Fruit fly (Drosophila melanogaster) whole organism, embryonic: ENCODE measurements around the gene CG42271.

Experiments
- Adf1 ChIP-seq: fragments of 200-800 bp; sonication (Bioruptor generic); IDR thresholded peaks from 2 replicates; pipeline ENCODE4 v1.3.6; 2022; ENCODE audit warnings: missing biosample characterization, missing genetic modification characterization
- Aef1 ChIP-seq: fragments of 200-800 bp; sonication (Bioruptor generic); IDR thresholded peaks from 3 replicates; pipeline ENCODE4 v1.3.6; 2022; ENCODE audit warnings: missing biosample characterization, missing genetic modification characterization
- CG11085 ChIP-seq: fragments of 200-800 bp; sonication (Bioruptor generic); IDR thresholded peaks from 2 replicates; pipeline ENCODE4 v1.3.6; 2022; ENCODE audit warnings: missing biosample characterization, missing genetic modification characterization
- CG11456 ChIP-seq: fragments of 200-800 bp; sonication (Bioruptor generic); IDR thresholded peaks from 3 replicates; pipeline ENCODE4 v1.3.6; 2022; ENCODE audit warnings: missing biosample characterization, missing genetic modification characterization
- CG12219 ChIP-seq: fragments of 200-800 bp; sonication (Bioruptor generic); optimal IDR thresholded peaks from 3 replicates; lab custom pipeline; 2018; ENCODE audit warnings: missing biosample characterization, mild to moderate bottlenecking, missing genetic modification characterization
- CG16815 ChIP-seq: fragments of 200-800 bp; sonication (Bioruptor generic); optimal IDR thresholded peaks from 3 replicates; lab custom pipeline; 2017; ENCODE audit warnings: missing biosample characterization, mild to moderate bottlenecking, missing genetic modification characterization
- CG17829 ChIP-seq: fragments of 200-800 bp; optimal IDR thresholded peaks from 2 replicates; lab custom pipeline; 2019; ENCODE audit warnings: missing biosample characterization, mild to moderate bottlenecking, missing genetic modification characterization, moderate library complexity
- CG18262 ChIP-seq: fragments of 200-800 bp; optimal IDR thresholded peaks from 3 replicates; lab custom pipeline; 2019; ENCODE audit warnings: missing biosample characterization, mild to moderate bottlenecking, missing genetic modification characterization, moderate library complexity
- CG2116 ChIP-seq: fragments of 200-800 bp; sonication (Bioruptor generic); optimal IDR thresholded peaks from 3 replicates; lab custom pipeline; 2018; ENCODE audit warnings: missing biosample characterization, mild to moderate bottlenecking, missing genetic modification characterization
- CG3995 ChIP-seq: fragments of 200-800 bp; sonication (Bioruptor generic); optimal IDR thresholded peaks from 3 replicates; lab custom pipeline; 2016; ENCODE audit warnings: missing biosample characterization, missing genetic modification characterization
- CG6683 ChIP-seq: fragments of 200-800 bp; sonication (Bioruptor generic); optimal IDR thresholded peaks from 2 replicates; lab custom pipeline; 2017; ENCODE audit warnings: missing biosample characterization, mild to moderate bottlenecking, missing genetic modification characterization, missing genetic modification reagents
- CG6765 ChIP-seq: fragments of 200-800 bp; sonication (Bioruptor generic); optimal IDR thresholded peaks from 3 replicates; lab custom pipeline; 2017; ENCODE audit warnings: missing biosample characterization, mild to moderate bottlenecking, missing genetic modification characterization
- CG6791 ChIP-seq: fragments of 200-800 bp; sonication (Bioruptor generic); IDR thresholded peaks from 3 replicates; pipeline ENCODE4 v1.3.6; 2022; ENCODE audit warnings: missing biosample characterization, missing genetic modification characterization; ENCODE audit not compliant: partially characterized antibody
- CG7357 ChIP-seq: fragments of 200-800 bp; sonication (Bioruptor generic); IDR thresholded peaks from 3 replicates; pipeline ENCODE4 v1.3.6; 2022; ENCODE audit warnings: missing biosample characterization, missing genetic modification characterization
- CG7372 ChIP-seq: fragments of 200-800 bp; sonication (Bioruptor generic); IDR thresholded peaks from 2 replicates; pipeline ENCODE4 v1.3.6; 2022; ENCODE audit warnings: missing biosample characterization, missing genetic modification characterization
- CG9437 ChIP-seq: fragments of 200-800 bp; sonication (Bioruptor generic); optimal IDR thresholded peaks from 2 replicates; lab custom pipeline; 2018; ENCODE audit warnings: missing biosample characterization, mild to moderate bottlenecking, missing genetic modification characterization
- Dip3 ChIP-seq: fragments of 200-800 bp; sonication (Bioruptor generic); optimal IDR thresholded peaks from 3 replicates; lab custom pipeline; 2016; ENCODE audit warnings: missing biosample characterization, missing genetic modification characterization
- Ets97D ChIP-seq: fragments of 200-800 bp; sonication (Bioruptor generic); optimal IDR thresholded peaks from 3 replicates; lab custom pipeline; 2016; ENCODE audit warnings: missing biosample characterization, missing genetic modification characterization
- HmgZ ChIP-seq: fragments of 200-800 bp; sonication (Bioruptor generic); optimal IDR thresholded peaks from 2 replicates; lab custom pipeline; 2018; ENCODE audit warnings: missing biosample characterization, mild to moderate bottlenecking, missing genetic modification characterization
- Hmx ChIP-seq: fragments of 200-800 bp; sonication (Bioruptor generic); optimal IDR thresholded peaks from 2 replicates; lab custom pipeline; 2016; ENCODE audit warnings: missing biosample characterization, missing genetic modification characterization
- Hr3 ChIP-seq: fragments of 200-800 bp; sonication (Bioruptor generic); optimal IDR thresholded peaks from 3 replicates; lab custom pipeline; 2016; ENCODE audit warnings: missing biosample characterization, missing genetic modification characterization
- Hr39 ChIP-seq: fragments of >200 bp; optimal IDR thresholded peaks from 2 replicates; lab custom pipeline; 2017
- MTF-1 ChIP-seq: fragments of 200-800 bp; sonication (Bioruptor generic); optimal IDR thresholded peaks from 2 replicates; lab custom pipeline; 2018; ENCODE audit warnings: missing biosample characterization, mild to moderate bottlenecking, missing genetic modification characterization, borderline replicate concordance
- Mes4 ChIP-seq: fragments of 200-800 bp; sonication (Bioruptor generic); optimal IDR thresholded peaks from 2 replicates; lab custom pipeline; 2016; ENCODE audit warnings: missing biosample characterization, missing genetic modification characterization
- Mrtf ChIP-seq: fragments of 200-800 bp; sonication (Bioruptor generic); IDR thresholded peaks from 3 replicates; pipeline ENCODE4 v1.3.6; 2022; ENCODE audit warnings: missing biosample characterization, missing genetic modification characterization
- Nf-YB ChIP-seq: fragments of 200-800 bp; sonication (Bioruptor generic); optimal IDR thresholded peaks from 3 replicates; lab custom pipeline; 2019; ENCODE audit warnings: missing biosample characterization, mild to moderate bottlenecking, missing genetic modification characterization, moderate library complexity
- Sry-δ ChIP-seq: fragments of 200-800 bp; sonication (Bioruptor generic); optimal IDR thresholded peaks from 2 replicates; lab custom pipeline; 2016; ENCODE audit warnings: missing biosample characterization, missing genetic modification characterization
- Taf1 ChIP-seq: fragments of 200-800 bp; sonication (Bioruptor generic); IDR thresholded peaks from 2 replicates; pipeline ENCODE4 v1.3.6; 2022; ENCODE audit warnings: missing biosample characterization, missing genetic modification characterization
- abd-A ChIP-seq: fragments of 200-800 bp; sonication (Bioruptor generic); optimal IDR thresholded peaks from 3 replicates; lab custom pipeline; 2019; ENCODE audit warnings: missing biosample characterization, mild to moderate bottlenecking, missing genetic modification characterization, moderate library complexity
- aop ChIP-seq: fragments of 200-800 bp; sonication (Bioruptor generic); IDR thresholded peaks from 2 replicates; pipeline ENCODE4 v1.3.6; 2022; ENCODE audit warnings: missing biosample characterization, missing genetic modification characterization
- caup ChIP-seq: fragments of 200-800 bp; sonication (Bioruptor generic); optimal IDR thresholded peaks from 3 replicates; lab custom pipeline; 2017; ENCODE audit warnings: missing biosample characterization, mild to moderate bottlenecking, missing genetic modification characterization, moderate library complexity; ENCODE audit not compliant: severe bottlenecking
- chif ChIP-seq, 2 experiments: fragments of 200-800 bp; sonication (Bioruptor generic); optimal IDR thresholded peaks; 3 replicates each; lab custom pipeline; 2016; ENCODE audit warnings: missing biosample characterization in 2 of 2, missing genetic modification characterization in 2 of 2
- crol ChIP-seq: fragments of 200-800 bp; sonication (Bioruptor generic); IDR thresholded peaks from 2 replicates; pipeline ENCODE4 v1.3.6; 2022; ENCODE audit warnings: missing biosample characterization, missing genetic modification characterization
- dimm ChIP-seq: fragments of 200-800 bp; sonication (Bioruptor generic); IDR thresholded peaks from 2 replicates; pipeline ENCODE4 v1.3.6; 2022; ENCODE audit warnings: missing biosample characterization, missing genetic modification characterization
- ems ChIP-seq: fragments of 200-800 bp; sonication (Bioruptor generic); optimal IDR thresholded peaks from 3 replicates; lab custom pipeline; 2016; ENCODE audit warnings: missing biosample characterization, missing genetic modification characterization
- en ChIP-seq: fragments of 200-800 bp; sonication (Bioruptor generic); optimal IDR thresholded peaks from 2 replicates; lab custom pipeline; 2016; ENCODE audit warnings: missing biosample characterization, missing genetic modification characterization
- fd3F ChIP-seq: fragments of 200-800 bp; sonication (Bioruptor generic); optimal IDR thresholded peaks from 2 replicates; lab custom pipeline; 2018; ENCODE audit warnings: missing biosample characterization, mild to moderate bottlenecking, missing genetic modification characterization, moderate library complexity
- gcm2 ChIP-seq: fragments of 200-800 bp; sonication (Bioruptor generic); optimal IDR thresholded peaks from 2 replicates; lab custom pipeline; 2016; ENCODE audit warnings: missing biosample characterization, missing genetic modification characterization
- gem ChIP-seq: fragments of 200-800 bp; sonication (Bioruptor generic); optimal IDR thresholded peaks from 2 replicates; lab custom pipeline; 2019; ENCODE audit warnings: missing biosample characterization, mild to moderate bottlenecking, missing genetic modification characterization, moderate library complexity
- her ChIP-seq: fragments of 200-800 bp; sonication (Bioruptor generic); optimal IDR thresholded peaks from 2 replicates; lab custom pipeline; 2016; ENCODE audit warnings: missing biosample characterization, missing genetic modification characterization
- kni ChIP-seq: fragments of 200-800 bp; sonication (Bioruptor generic); optimal IDR thresholded peaks from 3 replicates; lab custom pipeline; 2017; ENCODE audit warnings: mild to moderate bottlenecking, missing biosample characterization, missing genetic modification reagents, missing genetic modification characterization
- nmo ChIP-seq: fragments of 200-800 bp; sonication (Bioruptor generic); optimal IDR thresholded peaks from 2 replicates; lab custom pipeline; 2018; ENCODE audit warnings: missing biosample characterization, mild to moderate bottlenecking, missing genetic modification characterization, moderate library complexity
- org-1 ChIP-seq: fragments of 200-800 bp; sonication (Bioruptor generic); optimal IDR thresholded peaks from 2 replicates; lab custom pipeline; 2017; ENCODE audit warnings: missing biosample characterization, missing genetic modification characterization
- pan ChIP-seq, 4 experiments: fragments of >200 bp in 3 of 4; fragments of 200-800 bp in 1 of 4; sonication (Bioruptor generic) in 1 of 4; optimal IDR thresholded peaks in 3 of 4; IDR thresholded peaks in 1 of 4; 2 replicates each; pipeline versions ENCODE4 v1.3.6 to Lab custom; 2017 to 2022; ENCODE audit warnings: missing biosample characterization in 2 of 4, missing genetic modification characterization in 2 of 4, mixed read lengths in 1 of 4
- pb ChIP-seq: fragments of 200-800 bp; sonication (Bioruptor generic); optimal IDR thresholded peaks from 3 replicates; lab custom pipeline; 2016; ENCODE audit warnings: missing biosample characterization, missing genetic modification characterization
- pfk ChIP-seq: fragments of 200-800 bp; sonication (Bioruptor generic); optimal IDR thresholded peaks from 2 replicates; lab custom pipeline; 2018; ENCODE audit warnings: missing biosample characterization, mild to moderate bottlenecking, missing genetic modification characterization, moderate library complexity
- ro ChIP-seq: fragments of 200-800 bp; sonication (Bioruptor generic); IDR thresholded peaks from 2 replicates; pipeline ENCODE4 v1.3.6; 2022; ENCODE audit warnings: missing biosample characterization, missing genetic modification characterization
- salm ChIP-seq: fragments of 200-800 bp; sonication (Bioruptor generic); optimal IDR thresholded peaks from 2 replicates; lab custom pipeline; 2018; ENCODE audit warnings: missing biosample characterization, mild to moderate bottlenecking, missing genetic modification characterization
- sim ChIP-seq: fragments of 200-800 bp; sonication (Bioruptor generic); IDR thresholded peaks from 2 replicates; pipeline ENCODE4 v1.3.6; 2022; ENCODE audit warnings: missing biosample characterization, missing genetic modification characterization
- unpg ChIP-seq: fragments of 200-800 bp; sonication (Bioruptor generic); optimal IDR thresholded peaks from 3 replicates; lab custom pipeline; 2018; ENCODE audit warnings: missing biosample characterization, mild to moderate bottlenecking, missing genetic modification characterization, moderate library complexity

CG42271 gene

DNA sequence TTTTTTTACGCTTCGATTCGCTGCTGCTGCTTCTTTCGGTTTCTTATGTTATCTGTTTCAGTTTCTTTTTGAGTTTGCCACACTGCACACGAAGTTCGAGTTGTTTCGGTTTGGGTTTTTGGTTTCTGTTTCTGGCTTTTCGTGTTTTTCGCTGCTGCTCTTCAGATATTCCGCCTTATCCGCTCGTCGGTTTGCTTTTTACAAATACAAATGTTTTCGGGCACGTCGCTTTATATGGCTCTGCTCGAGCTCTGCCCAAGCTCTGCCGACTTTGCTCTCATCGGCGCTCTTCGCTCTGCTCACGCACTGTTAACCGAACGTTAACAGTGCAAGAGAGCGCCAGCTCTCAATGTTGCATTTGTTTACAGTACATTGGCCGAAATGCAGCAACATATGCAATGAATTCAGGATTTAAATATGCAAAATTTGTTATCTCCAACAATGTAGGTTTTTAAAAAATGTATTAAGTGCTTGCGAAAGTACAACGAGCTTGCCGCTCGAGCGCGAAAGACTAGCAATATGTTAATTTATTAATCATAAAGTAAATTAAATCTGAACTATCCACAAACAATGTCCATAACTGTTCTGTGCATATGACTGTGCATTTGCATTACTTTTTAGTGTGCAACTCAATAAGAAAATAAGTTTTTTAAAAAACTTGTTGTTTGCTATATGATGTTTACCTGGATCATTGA lies 22.5 kb downstream of the CG42271 start (continued):
- TF ChIP-seq Adf1 (peak; percentile 90), HmgZ (tag; lab: Kevin White, UChicago) (no peak), crol (GFP tag; lab: Robert Waterston, UW) (no peak), org-1 (GFP tag; lab: Kevin White, UChicago) (no peak), CG11456 (GFP tag; lab: Robert Waterston, UW) (no peak), pan (optimal IDR thresholded peaks at IDR 0.05; lab: Kevin White, UChicago) (no peak), pan (GFP tag; optimal IDR thresholded peaks at IDR 0.05 in 1 of 2, IDR thresholded peaks at IDR 0.05 in 1 of 2) (no peak), CG17829 (no peak), CG18262 (peak; percentile 44), unpg (no peak), CG7372 (GFP tag; lab: Robert Waterston, UW) (no peak), fd3F (GFP tag; lab: Kevin White, UChicago) (no peak), salm (tag; lab: Kevin White, UChicago) (no peak), CG2116 (peak; percentile 12), gcm2 (GFP tag; lab: Kevin White, UChicago) (no peak), sim (no peak), Taf1 (GFP tag; lab: Robert Waterston, UW) (no peak), gem (tag; lab: Kevin White, UChicago) (peak; percentile 35), Aef1 (GFP tag; lab: Robert Waterston, UW) (no peak), pb (GFP tag; lab: Kevin White, UChicago) (no peak), Sry-δ (GFP tag; lab: Kevin White, UChicago) (no peak), CG7357 (GFP tag; lab: Robert Waterston, UW) (no peak), nmo (GFP tag; lab: Kevin White, UChicago) (no peak), CG3995 (GFP tag; lab: Kevin White, UChicago) (no peak), Ets97D (GFP tag; lab: Kevin White, UChicago) (no peak), CG6765 (no peak), CG9437 (peak; percentile 7), kni (no peak), en (GFP tag; lab: Kevin White, UChicago) (no peak), dimm (GFP tag; lab: Robert Waterston, UW) (no peak), pfk (GFP tag; lab: Kevin White, UChicago) (no peak), Mrtf (GFP tag; lab: Robert Waterston, UW) (no peak), CG6683 (GFP tag; lab: Kevin White, UChicago) (no peak), abd-A (no peak), aop (GFP tag; lab: Robert Waterston, UW) (no peak), Nf-YB (GFP tag; lab: Kevin White, UChicago) (no peak), Hmx (GFP tag; lab: Kevin White, UChicago) (no peak), MTF-1 (GFP tag; lab: Kevin White, UChicago) (no peak), Hr39 (lab: Kevin White, UChicago) (no peak), CG12219 (no peak), ro (GFP tag; lab: Robert Waterston, UW) (no peak), Hr3 (no peak), Dip3 (GFP tag; lab: Kevin White, UChicago) (no peak), CG11085 (GFP tag; lab: Robert Waterston, UW) (no peak), ems (GFP tag; lab: Kevin White, UChicago) (no peak), CG6791 (peak; percentile 50; the same call in 1 of the 3 replicates), caup (GFP tag; lab: Kevin White, UChicago) (peak; percentile 1), chif (GFP tag; optimal IDR thresholded peaks at IDR 0.05; lab: Kevin White, UChicago) (no peak), CG16815 (GFP tag; lab: Kevin White, UChicago) (no peak), Mes4 (GFP tag; lab: Kevin White, UChicago) (no peak), her (no peak)
